Fruit fly (Drosophila melanogaster): ENCODE results near the gene Atg8a.

DNA sequence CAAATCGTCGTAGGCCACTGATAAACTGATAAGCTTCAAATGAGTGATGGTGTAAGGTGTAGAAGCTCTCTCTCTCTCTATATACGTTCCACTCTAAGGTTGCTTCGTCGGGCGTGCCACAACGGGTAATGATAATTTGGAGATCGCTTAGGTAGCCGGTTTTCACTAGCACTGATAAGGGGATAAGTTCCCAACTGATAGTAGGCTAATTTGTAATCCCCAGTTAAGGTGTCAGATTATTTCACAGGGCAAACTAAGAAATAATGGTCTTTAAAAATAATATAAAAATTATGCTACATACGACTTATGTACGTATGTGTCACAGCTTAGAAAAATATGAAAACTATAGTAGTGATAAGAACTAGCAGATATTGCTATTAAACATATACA is 5.6 kb downstream of the Atg8a start:
- TF ChIP-seq CG8478 (optimal IDR thresholded peaks at IDR 0.05) = no peak
- TF ChIP-seq CTCF (optimal IDR thresholded peaks at IDR 0.05) = no peak
